Fruit fly (Drosophila melanogaster): ENCODE measurements around the gene ppk5.
A peak's percentile ranks its signal among the peaks of the same experiment; 100 is the strongest.

Gene ppk5

DNA sequence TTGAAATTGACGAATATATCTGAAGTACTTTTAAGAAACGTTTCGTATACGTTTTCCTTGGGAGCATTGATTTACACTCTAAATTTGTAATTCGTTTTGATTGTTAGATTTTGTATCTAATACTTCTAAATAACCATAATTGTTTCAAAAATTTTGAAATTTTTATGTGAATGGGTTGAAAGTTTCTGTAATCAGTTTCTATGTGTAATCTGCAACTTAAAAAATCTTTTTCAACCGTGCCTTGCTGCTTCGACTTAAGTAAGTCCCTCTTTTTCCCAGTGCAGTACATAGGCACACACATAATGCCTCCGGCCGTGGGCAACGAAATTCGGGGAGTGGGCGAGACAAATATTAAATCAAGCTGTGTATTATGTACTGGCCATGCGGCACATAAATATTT is 50.9 kb downstream of the ppk5 start (continued):
- peak in 1 of 2 experiments; percentile 52 for TF ChIP-seq bsh (GFP tag; optimal IDR thresholded peaks at IDR 0.05)
- TF ChIP-seq CG8478 (optimal IDR thresholded peaks at IDR 0.05): no peak
- no peak for TF ChIP-seq Elba2 (GFP tag; optimal IDR thresholded peaks at IDR 0.05)
- no peak for TF ChIP-seq Nf-YA (GFP tag; IDR thresholded peaks at IDR 0.05)
- TF ChIP-seq CG9932 (GFP tag; IDR thresholded peaks at IDR 0.05): no peak
- TF ChIP-seq CG32767 (GFP tag; IDR thresholded peaks at IDR 0.05): 0 out of 2 replicates have a peak, but pooled peaks have one; percentile 17
- peak; percentile 40 for TF ChIP-seq gem (tag; optimal IDR thresholded peaks at IDR 0.05)
- no peak for TF ChIP-seq sima (GFP tag; optimal IDR thresholded peaks at IDR 0.05)
- no peak for TF ChIP-seq tx (GFP tag; optimal IDR thresholded peaks at IDR 0.05)
- peak; percentile 26 for TF ChIP-seq az2 (GFP tag; optimal IDR thresholded peaks at IDR 0.05)
- TF ChIP-seq gro (GFP tag; optimal IDR thresholded peaks at IDR 0.05): no peak
- TF ChIP-seq chif (GFP tag; optimal IDR thresholded peaks at IDR 0.05): peak in 1 of 2 experiments; percentile 14
- TF ChIP-seq Scr (GFP tag; IDR thresholded peaks at IDR 0.05; ENCODE audit: partially characterized antibody): no peak
- TF ChIP-seq PHDP (tag; optimal IDR thresholded peaks at IDR 0.05): no peak
- no peak for TF ChIP-seq jing (GFP tag; optimal IDR thresholded peaks at IDR 0.05)
- no peak for TF ChIP-seq CG13123 (GFP tag; optimal IDR thresholded peaks at IDR 0.05)
- no peak for TF ChIP-seq CG10654 (GFP tag; optimal IDR thresholded peaks at IDR 0.05)
- TF ChIP-seq CG4360 (GFP tag; IDR thresholded peaks at IDR 0.05): no peak
- TF ChIP-seq onecut (GFP tag; IDR thresholded peaks at IDR 0.05): no peak
- TF ChIP-seq tio (GFP tag; optimal IDR thresholded peaks at IDR 0.05): peak; percentile 29
- TF ChIP-seq CG7271 (tag; optimal IDR thresholded peaks at IDR 0.05): no peak
- TF ChIP-seq CG31224 (GFP tag; IDR thresholded peaks at IDR 0.05): no peak
- TF ChIP-seq CG15514 (GFP tag; optimal IDR thresholded peaks at IDR 0.05): no peak
- no peak for TF ChIP-seq BtbVII (GFP tag; optimal IDR thresholded peaks at IDR 0.05)
- TF ChIP-seq CG1603 (tag; optimal IDR thresholded peaks at IDR 0.05): no peak
- TF ChIP-seq CG3065 (GFP tag; optimal IDR thresholded peaks at IDR 0.05): no peak
- no peak for TF ChIP-seq CG6791 (GFP tag; IDR thresholded peaks at IDR 0.05; ENCODE audit: partially characterized antibody)
- TF ChIP-seq pros (GFP tag; optimal IDR thresholded peaks at IDR 0.05): no peak
- no peak for TF ChIP-seq CG15011 (GFP tag; optimal IDR thresholded peaks at IDR 0.05)
- TF ChIP-seq Myb (GFP tag; optimal IDR thresholded peaks at IDR 0.05): no peak
- no peak for TF ChIP-seq Dek (tag; optimal IDR thresholded peaks at IDR 0.05)
- TF ChIP-seq prd (optimal IDR thresholded peaks at IDR 0.05): no peak
- TF ChIP-seq prd (GFP tag; IDR thresholded peaks at IDR 0.05): peak; percentile 52; the same call in 2 of the 3 replicates
- TF ChIP-seq fd102C (GFP tag; optimal IDR thresholded peaks at IDR 0.05): no peak
- no peak for TF ChIP-seq CG17912 (GFP tag; optimal IDR thresholded peaks at IDR 0.05)
- TF ChIP-seq Gug (GFP tag; IDR thresholded peaks at IDR 0.05): no peak
- peak; percentile 26 for TF ChIP-seq Oli (tag; optimal IDR thresholded peaks at IDR 0.05)
- no peak for TF ChIP-seq Ravus (GFP tag; IDR thresholded peaks at IDR 0.05)
- TF ChIP-seq schlank (tag; optimal IDR thresholded peaks at IDR 0.05): no peak
- TF ChIP-seq CG12744 (GFP tag; optimal IDR thresholded peaks at IDR 0.05): no peak
- TF ChIP-seq CG8388 (GFP tag; optimal IDR thresholded peaks at IDR 0.05): peak; percentile 0
- TF ChIP-seq sim (GFP tag; IDR thresholded peaks at IDR 0.05): no peak
- TF ChIP-seq nerfin-1 (tag; optimal IDR thresholded peaks at IDR 0.05): no peak
- TF ChIP-seq CG4404 (GFP tag; IDR thresholded peaks at IDR 0.05): peak; percentile 8; the same call in 1 of the 2 replicates
- TF ChIP-seq CG2129 (GFP tag; IDR thresholded peaks at IDR 0.05; ENCODE audit: partially characterized antibody): no peak
- TF ChIP-seq CG8924 (tag; optimal IDR thresholded peaks at IDR 0.05): no peak
- no peak for TF ChIP-seq Blimp-1 (GFP tag; optimal IDR thresholded peaks at IDR 0.05)
- TF ChIP-seq NC2β (GFP tag; optimal IDR thresholded peaks at IDR 0.05): no peak
- TF ChIP-seq Mes4 (GFP tag; optimal IDR thresholded peaks at IDR 0.05): no peak
- TF ChIP-seq eve (GFP tag; optimal IDR thresholded peaks at IDR 0.05): peak in 1 of 2 experiments; percentile 49
- peak; percentile 13 for TF ChIP-seq tin (GFP tag; optimal IDR thresholded peaks at IDR 0.05)
- TF ChIP-seq CG17385 (GFP tag; optimal IDR thresholded peaks at IDR 0.05): no peak

Measured in whole organism, embryonic.